Worm (Caenorhabditis elegans) whole organism, midembryonic: ENCODE data around the gene E04F6.8.

Experiments
- T22C8.4 ChIP-seq: fragments of 200-800 bp; sonication (Bioruptor generic); IDR thresholded peaks from 2 replicates; pipeline ENCODE4 v1.3.6; 2022; ENCODE audit warnings: missing genetic modification characterization, missing compliant biosample characterization
- cog-1 ChIP-seq: sonication (generic microtip); optimal IDR thresholded peaks from 2 replicates; lab custom pipeline; 2016; ENCODE audit warnings: missing genetic modification characterization, missing compliant biosample characterization
- flt-1 ChIP-seq: fragments of 200-800 bp; sonication (Bioruptor generic); IDR thresholded peaks from 2 replicates; pipeline ENCODE4 v1.3.6; 2022; ENCODE audit warnings: missing genetic modification characterization, missing compliant biosample characterization
- klf-2 ChIP-seq: fragments of 200-800 bp; sonication (Bioruptor generic); conservative IDR thresholded peaks from 2 replicates; pipeline ENCODE4 v1.3.6; 2022; ENCODE audit warnings: missing genetic modification reagents, missing genetic modification characterization, missing compliant biosample characterization
- med-1 ChIP-seq: sonication (generic microtip); optimal IDR thresholded peaks from 2 replicates; lab custom pipeline; 2017; ENCODE audit warnings: missing genetic modification characterization, mild to moderate bottlenecking, missing compliant biosample characterization, antibody characterized with exemption, missing genetic modification reagents; ENCODE audit not compliant: insufficient read depth
- ref-1 ChIP-seq: fragments of 200-800 bp; sonication (Bioruptor generic); conservative IDR thresholded peaks from 2 replicates; pipeline ENCODE4 v1.3.6; 2022; ENCODE audit warnings: missing genetic modification reagents, missing genetic modification characterization, missing compliant biosample characterization
- tab-1 ChIP-seq: fragments of 200-800 bp; sonication (Bioruptor generic); IDR thresholded peaks from 2 replicates; pipeline ENCODE4 v1.3.6; 2022; ENCODE audit warnings: missing genetic modification characterization, missing compliant biosample characterization
- ztf-23 ChIP-seq: fragments of 200-800 bp; sonication (Bioruptor generic); IDR thresholded peaks from 2 replicates; pipeline ENCODE4 v1.3.6; 2022; ENCODE audit warnings: missing genetic modification reagents, missing genetic modification characterization, missing compliant biosample characterization
- ztf-29 ChIP-seq: fragments of 200-800 bp; sonication (Bioruptor generic); IDR thresholded peaks from 2 replicates; pipeline ENCODE4 v1.3.6; 2022; ENCODE audit warnings: missing genetic modification reagents, missing genetic modification characterization, missing compliant biosample characterization

The E04F6.8 gene

ce11 chrII:7210187-7210586 lies 993 bp downstream of the E04F6.8 start, which contains the start of gene E04F6.15:
TSS of gene E04F6.15 (minus strand) at chrII:7210287.
- no peak for TF ChIP-seq tab-1 (GFP tag; lab: Robert Waterston, UW)
- TF ChIP-seq flt-1 (GFP tag; lab: Robert Waterston, UW): no peak
- no peak for TF ChIP-seq klf-2 (GFP tag; lab: Robert Waterston, UW)
- TF ChIP-seq T22C8.4 (GFP tag; lab: Robert Waterston, UW): no peak
- no peak for TF ChIP-seq ztf-23 (GFP tag; lab: Robert Waterston, UW)
- TF ChIP-seq ztf-29 (GFP tag; lab: Robert Waterston, UW): no peak
- no peak for TF ChIP-seq med-1 (GFP tag; lab: Kevin White, UChicago)
- no peak for TF ChIP-seq cog-1 (tag; lab: Kevin White, UChicago)
- TF ChIP-seq ref-1 (GFP tag; lab: Robert Waterston, UW): no peak

DNA sequence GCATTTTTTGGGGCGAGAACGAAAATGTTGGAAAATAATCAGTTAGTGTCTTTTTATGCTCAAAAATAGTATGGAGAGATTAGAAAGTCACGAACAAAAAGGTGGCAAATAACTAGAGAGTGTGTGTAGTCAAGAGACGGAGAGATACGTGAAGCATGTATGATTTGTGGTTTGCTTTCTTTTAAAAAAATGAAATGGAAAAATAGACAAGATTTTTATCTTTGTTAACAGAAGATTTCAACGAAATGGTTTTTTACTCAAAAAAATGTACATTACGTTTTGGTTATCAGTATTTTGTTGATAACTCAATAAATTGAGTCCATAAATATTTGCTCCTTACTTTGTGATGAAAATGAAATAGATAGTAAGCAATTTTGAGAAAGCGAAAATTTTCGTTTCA lies 3.0 kb downstream of the E04F6.8 start, which contains the start of gene dhs-7:
dhs-7 (minus strand) TSS at position 277 of the 400 bp plus-strand sequence.
- TF ChIP-seq ref-1 (GFP tag; lab: Robert Waterston, UW): no peak

- no peak for TF ChIP-seq ref-1 (GFP tag; lab: Robert Waterston, UW)
- no peak for TF ChIP-seq T22C8.4 (GFP tag; lab: Robert Waterston, UW)
- no peak for TF ChIP-seq ztf-29 (GFP tag; lab: Robert Waterston, UW)
- TF ChIP-seq flt-1 (GFP tag; lab: Robert Waterston, UW): no peak
- no peak for TF ChIP-seq klf-2 (GFP tag; lab: Robert Waterston, UW)
- no peak for TF ChIP-seq tab-1 (GFP tag; lab: Robert Waterston, UW)
- no peak for TF ChIP-seq cog-1 (tag; lab: Kevin White, UChicago)
- TF ChIP-seq med-1 (GFP tag; lab: Kevin White, UChicago): no peak
- no peak for TF ChIP-seq ztf-23 (GFP tag; lab: Robert Waterston, UW)
These were observed 3.5 kb downstream of the E04F6.8 start for ce11 chrII:7207649-7208048.

ce11 chrII:7205388-7205787 lies 5.8 kb downstream of the E04F6.8 start, which contains the start of gene srd-59:
TSS of gene srd-59 (plus strand) at chrII:7205688.
- no peak for TF ChIP-seq ztf-23 (GFP tag; lab: Robert Waterston, UW)
- no peak for TF ChIP-seq ref-1 (GFP tag; lab: Robert Waterston, UW)
- TF ChIP-seq T22C8.4 (GFP tag; lab: Robert Waterston, UW): no peak
- no peak for TF ChIP-seq med-1 (GFP tag; lab: Kevin White, UChicago)
- no peak for TF ChIP-seq tab-1 (GFP tag; lab: Robert Waterston, UW)
- no peak for TF ChIP-seq cog-1 (tag; lab: Kevin White, UChicago)
- no peak for TF ChIP-seq flt-1 (GFP tag; lab: Robert Waterston, UW)
- TF ChIP-seq klf-2 (GFP tag; lab: Robert Waterston, UW): no peak

- TF ChIP-seq T22C8.4 (GFP tag; lab: Robert Waterston, UW) (no peak), ztf-29 (GFP tag; lab: Robert Waterston, UW) (no peak), med-1 (GFP tag; lab: Kevin White, UChicago) (no peak), ztf-23 (GFP tag; lab: Robert Waterston, UW) (no peak), klf-2 (GFP tag; lab: Robert Waterston, UW) (no peak), ref-1 (GFP tag; lab: Robert Waterston, UW) (no peak), cog-1 (tag; lab: Kevin White, UChicago) (no peak), flt-1 (GFP tag; lab: Robert Waterston, UW) (no peak)
These were observed 6.2 kb downstream of the E04F6.8 start, which contains the start of gene srd-58 for ce11 chrII:7204951-7205350. TSS of gene srd-58 (minus strand) at chrII:7205051.

DNA sequence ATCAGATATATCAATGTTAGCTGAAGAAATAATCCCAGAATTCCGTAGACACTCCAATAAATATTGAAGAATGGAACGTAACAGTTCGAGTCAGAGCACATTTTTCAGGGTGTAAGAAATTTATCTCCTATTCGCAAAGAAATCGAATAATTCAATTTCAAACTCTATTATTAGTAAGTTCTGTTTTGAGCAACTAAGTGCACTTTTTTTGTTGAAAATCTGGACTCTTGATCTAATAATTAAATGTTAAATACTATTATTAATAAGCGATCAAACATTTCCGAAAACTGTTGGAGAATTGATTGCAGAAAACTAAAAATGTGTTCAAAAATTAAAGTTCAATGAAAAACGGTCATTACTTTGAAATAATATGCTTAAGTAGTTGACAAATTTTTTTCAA lies 8.1 kb downstream of the E04F6.8 start, which contains the start of gene srd-56:
srd-56 (minus strand) TSS at position 101 of the 400 bp plus-strand sequence.
- TF ChIP-seq T22C8.4 (GFP tag; lab: Robert Waterston, UW): no peak
- no peak for TF ChIP-seq flt-1 (GFP tag; lab: Robert Waterston, UW)
- TF ChIP-seq med-1 (GFP tag; lab: Kevin White, UChicago): no peak
- no peak for TF ChIP-seq klf-2 (GFP tag; lab: Robert Waterston, UW)
- TF ChIP-seq ztf-29 (GFP tag; lab: Robert Waterston, UW): no peak
- TF ChIP-seq tab-1 (GFP tag; lab: Robert Waterston, UW): no peak
- no peak for TF ChIP-seq cog-1 (tag; lab: Kevin White, UChicago)
- no peak for TF ChIP-seq ref-1 (GFP tag; lab: Robert Waterston, UW)
- TF ChIP-seq ztf-23 (GFP tag; lab: Robert Waterston, UW): no peak

DNA sequence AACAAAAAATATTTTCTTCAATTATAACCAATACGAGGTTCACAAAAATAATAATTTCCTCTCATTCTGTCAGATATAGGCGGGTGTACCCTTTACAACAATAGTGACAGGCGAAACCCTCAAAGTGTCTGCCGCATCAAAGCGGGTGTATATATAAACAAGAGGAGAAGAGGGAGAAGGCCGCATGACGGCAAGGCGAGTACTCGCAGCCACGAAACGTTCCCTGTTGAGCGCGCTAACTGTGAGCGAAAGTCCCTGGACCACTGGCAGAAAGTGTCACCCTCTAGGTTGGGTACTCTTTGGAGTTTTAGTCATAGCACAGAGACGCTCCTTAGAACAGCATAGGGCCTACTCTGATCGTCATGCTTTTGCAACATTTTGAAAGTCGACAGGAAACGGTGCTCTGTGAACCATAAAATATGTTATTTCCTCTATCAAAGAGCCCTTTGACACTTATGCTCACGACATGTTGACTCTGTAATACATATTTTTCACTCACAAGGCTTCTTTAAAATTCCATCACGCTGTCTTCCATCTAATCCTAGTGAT lies 11.1 kb downstream of the E04F6.8 start, which contains the start of gene pcrg-1:
pcrg-1 (plus strand) TSS at position 499 of the 549 bp plus-strand sequence.
- TF ChIP-seq T22C8.4 (GFP tag; lab: Robert Waterston, UW) (peak; percentile 92), flt-1 (GFP tag; lab: Robert Waterston, UW) (peak; percentile 95), ref-1 (GFP tag; lab: Robert Waterston, UW) (peak; percentile 82), ztf-29 (GFP tag; lab: Robert Waterston, UW) (peak; percentile 85), ztf-23 (GFP tag; lab: Robert Waterston, UW) (peak; percentile 94), med-1 (GFP tag; lab: Kevin White, UChicago) (peak; percentile 61), klf-2 (GFP tag; lab: Robert Waterston, UW) (peak; percentile 86), tab-1 (GFP tag; lab: Robert Waterston, UW) (peak; percentile 96), cog-1 (tag; lab: Kevin White, UChicago) (peak; percentile 74)

- TF ChIP-seq ztf-23 (GFP tag; lab: Robert Waterston, UW) (no peak), T22C8.4 (GFP tag; lab: Robert Waterston, UW) (no peak), med-1 (GFP tag; lab: Kevin White, UChicago) (no peak), cog-1 (tag; lab: Kevin White, UChicago) (no peak)
These were observed 11.9 kb downstream of the E04F6.8 start, which contains the start of gene E04F6.6 for ce11 chrII:7199308-7199707. TSS of gene E04F6.6 (minus strand) at chrII:7199565.

ce11 chrII:7197434-7197833 lies 13.7 kb downstream of the E04F6.8 start:
- no peak for TF ChIP-seq klf-2 (GFP tag; lab: Robert Waterston, UW)
- no peak for TF ChIP-seq tab-1 (GFP tag; lab: Robert Waterston, UW)
- no peak for TF ChIP-seq T22C8.4 (GFP tag; lab: Robert Waterston, UW)
- no peak for TF ChIP-seq med-1 (GFP tag; lab: Kevin White, UChicago)
- no peak for TF ChIP-seq ztf-23 (GFP tag; lab: Robert Waterston, UW)
- TF ChIP-seq cog-1 (tag; lab: Kevin White, UChicago): no peak
- no peak for TF ChIP-seq flt-1 (GFP tag; lab: Robert Waterston, UW)
- no peak for TF ChIP-seq ref-1 (GFP tag; lab: Robert Waterston, UW)
- TF ChIP-seq ztf-29 (GFP tag; lab: Robert Waterston, UW): no peak
